Fruit fly (Drosophila melanogaster) whole organism, prepupa: ENCODE measurements around the gene CAH7.

Source experiments
- Blimp-1 ChIP-seq: fragments of 200-800 bp; sonication (Bioruptor generic); optimal IDR thresholded peaks from 3 replicates; lab custom pipeline; 2017; ENCODE audit warnings: missing biosample characterization, missing genetic modification characterization, mild to moderate bottlenecking, moderate library complexity, missing genetic modification reagents
- CG11294 ChIP-seq: fragments of 200-800 bp; sonication (Bioruptor generic); IDR thresholded peaks from 2 replicates; pipeline ENCODE4 v1.3.6; 2022; ENCODE audit warnings: missing biosample characterization, missing genetic modification characterization
- CG6854 ChIP-seq: fragments of 200-800 bp; sonication (Bioruptor generic); optimal IDR thresholded peaks from 2 replicates; lab custom pipeline; 2017; ENCODE audit warnings: missing biosample characterization, mild to moderate bottlenecking, missing genetic modification characterization
- Ets96B ChIP-seq: fragments of 200-800 bp; optimal IDR thresholded peaks from 2 replicates; lab custom pipeline; 2019; ENCODE audit warnings: missing biosample characterization, mild to moderate bottlenecking, missing genetic modification characterization, moderate library complexity
- Lpt ChIP-seq: fragments of 200-800 bp; sonication (Bioruptor generic); optimal IDR thresholded peaks from 3 replicates; lab custom pipeline; 2016; ENCODE audit warnings: missing biosample characterization, missing genetic modification characterization
- Met ChIP-seq: fragments of 200-800 bp; sonication (Bioruptor generic); optimal IDR thresholded peaks from 3 replicates; lab custom pipeline; 2016; ENCODE audit warnings: missing biosample characterization, missing genetic modification characterization
- achi ChIP-seq: fragments of 200-800 bp; sonication (Bioruptor generic); optimal IDR thresholded peaks from 3 replicates; lab custom pipeline; 2016; ENCODE audit warnings: missing biosample characterization, missing genetic modification characterization
- cyc ChIP-seq: fragments of 200-800 bp; sonication (Bioruptor generic); optimal IDR thresholded peaks from 3 replicates; lab custom pipeline; 2016; ENCODE audit warnings: missing biosample characterization, missing genetic modification characterization
- eg ChIP-seq: fragments of 200-800 bp; sonication (Bioruptor generic); IDR thresholded peaks from 3 replicates; pipeline ENCODE4 v1.3.6; 2022; ENCODE audit warnings: missing biosample characterization, missing genetic modification characterization
- esn ChIP-seq: fragments of 200-800 bp; sonication (Bioruptor generic); optimal IDR thresholded peaks from 2 replicates; lab custom pipeline; 2016; ENCODE audit warnings: missing biosample characterization, mild to moderate bottlenecking, missing genetic modification characterization, moderate library complexity
- fd59A ChIP-seq: fragments of 200-800 bp; sonication (Bioruptor generic); optimal IDR thresholded peaks from 2 replicates; lab custom pipeline; 2017; ENCODE audit warnings: missing biosample characterization, mild to moderate bottlenecking, missing genetic modification characterization, missing genetic modification reagents
- svp ChIP-seq: fragments of 200-800 bp; sonication (Bioruptor generic); peaks from one replicate; lab custom pipeline; 2016; ENCODE audit warnings: missing biosample characterization, missing genetic modification characterization

- TF ChIP-seq achi (GFP tag; lab: Kevin White, UChicago) (peak; percentile 10), Ets96B (tag; lab: Kevin White, UChicago) (no peak), Lpt (GFP tag; lab: Kevin White, UChicago) (no peak), eg (GFP tag; lab: Robert Waterston, UW) (peak; percentile 19; the same call in 1 of the 3 replicates), Met (GFP tag; lab: Kevin White, UChicago) (peak; percentile 57), fd59A (GFP tag; lab: Kevin White, UChicago) (no peak), svp (GFP tag; lab: Kevin White, UChicago) (peak; percentile 66), CG11294 (GFP tag; lab: Robert Waterston, UW) (no peak), cyc (GFP tag; lab: Kevin White, UChicago) (peak; percentile 43), esn (peak; percentile 54), Blimp-1 (GFP tag; lab: Kevin White, UChicago) (no peak), CG6854 (no peak)
These were observed 32.3 kb downstream of the CAH7 start, which contains the start of the genes TAF1B and Invadolysin for dm6 chr3R:10144103-10144998.
